Worm (Caenorhabditis elegans) whole organism, L1 larva: Measurements from ENCODE around the gene fbxb-108.
A peak's percentile ranks its signal among the peaks of the same experiment; 100 is the strongest.

ENCODE experiments used
- C04F5.9 ChIP-seq: sonication (generic microtip); optimal IDR thresholded peaks from 2 replicates; lab custom pipeline; 2016; ENCODE audit warnings: missing genetic modification characterization, missing compliant biosample characterization
- F16B12.6 ChIP-seq: fragments of 150-350 bp; optimal IDR thresholded peaks from 2 replicates; lab custom pipeline; 2014; ENCODE audit warnings: missing biosample characterization, missing genetic modification characterization
- aly-2 ChIP-seq: fragments of 150-350 bp; optimal IDR thresholded peaks from 2 replicates; lab custom pipeline; 2014; ENCODE audit warnings: missing biosample characterization, missing genetic modification characterization
- ama-1 ChIP-seq: fragments of 150-350 bp; optimal IDR thresholded peaks from 2 replicates; lab custom pipeline; 2014
- blmp-1 ChIP-seq: fragments of 150-350 bp; optimal IDR thresholded peaks from 2 replicates; lab custom pipeline; 2014; ENCODE audit warnings: missing biosample characterization, missing genetic modification characterization
- ceh-8 ChIP-seq: fragments of 200-800 bp; sonication (Bioruptor generic); optimal IDR thresholded peaks from 2 replicates; lab custom pipeline; 2018; ENCODE audit warnings: mild to moderate bottlenecking, missing genetic modification characterization, moderate library complexity, missing compliant biosample characterization
- ceh-82 ChIP-seq, 3 experiments: fragments of 150-350 bp in 1 of 3; sonication (generic microtip) in 2 of 3; optimal IDR thresholded peaks; 2 replicates each; lab custom pipeline; 2014 to 2017; ENCODE audit warnings: missing biosample characterization in 3 of 3, missing genetic modification characterization in 3 of 3
- ceh-88 ChIP-seq: fragments of 200-800 bp; sonication (Bioruptor generic); IDR thresholded peaks from 2 replicates; pipeline ENCODE4 v1.3.6; 2022; ENCODE audit warnings: missing genetic modification characterization, missing compliant biosample characterization
- dpl-1 ChIP-seq, 3 experiments: fragments of 150-350 bp in 2 of 3; sonication (generic microtip) in 1 of 3; optimal IDR thresholded peaks; 2 replicates each; lab custom pipeline; 2014 to 2017; ENCODE audit warnings: missing biosample characterization in 3 of 3, missing genetic modification characterization in 3 of 3, missing genetic modification reagents in 3 of 3
- dsc-1 ChIP-seq: sonication (generic microtip); optimal IDR thresholded peaks from 2 replicates; lab custom pipeline; 2016; ENCODE audit warnings: mild to moderate bottlenecking, missing genetic modification characterization, missing compliant biosample characterization
- efl-1 ChIP-seq, 4 experiments: fragments of 150-350 bp; optimal IDR thresholded peaks in 3 of 4; peaks in 1 of 4; 1 replicate in 1 of 4; 2 replicates in 3 of 4; lab custom pipeline; 2014; ENCODE audit warnings: missing biosample characterization in 2 of 4, missing genetic modification characterization in 2 of 4, missing genetic modification reagents in 2 of 4
- egl-13 ChIP-seq: sonication (generic microtip); optimal IDR thresholded peaks from 2 replicates; lab custom pipeline; 2016; ENCODE audit warnings: missing genotype, missing genetic modification reagents, missing genetic modification characterization, missing compliant biosample characterization
- elt-2 ChIP-seq: sonication (generic microtip); optimal IDR thresholded peaks from 2 replicates; lab custom pipeline; 2016; ENCODE audit warnings: missing genetic modification characterization, mild to moderate bottlenecking, inconsistent platforms, missing compliant biosample characterization, missing genetic modification reagents
- elt-3 ChIP-seq, 6 experiments: fragments of 150-350 bp in 1 of 6; sonication (generic microtip); optimal IDR thresholded peaks; 2 replicates each; lab custom pipeline; 2017 to 2018; ENCODE audit warnings: missing biosample characterization in 6 of 6, missing genetic modification characterization in 6 of 6, inconsistent platforms in 1 of 6
- ets-5 ChIP-seq: fragments of 200-800 bp; sonication (Bioruptor generic); IDR thresholded peaks from 2 replicates; pipeline ENCODE4 v1.3.6; 2022; ENCODE audit warnings: missing genetic modification characterization, missing compliant biosample characterization
- fkh-10 ChIP-seq: sonication (generic microtip); optimal IDR thresholded peaks from 2 replicates; lab custom pipeline; 2017; ENCODE audit warnings: missing biosample characterization, missing genetic modification reagents, missing genetic modification characterization
- fkh-4 ChIP-seq: sonication (generic microtip); optimal IDR thresholded peaks from 2 replicates; lab custom pipeline; 2016; ENCODE audit warnings: missing compliant biosample characterization, missing genetic modification characterization, borderline replicate concordance
- fos-1 ChIP-seq: fragments of 150-350 bp; optimal IDR thresholded peaks from 2 replicates; lab custom pipeline; 2014; ENCODE audit warnings: missing biosample characterization, missing genetic modification characterization
- hlh-17 ChIP-seq: fragments of 200-800 bp; sonication (Bioruptor generic); optimal IDR thresholded peaks from 2 replicates; lab custom pipeline; 2018; ENCODE audit warnings: missing genetic modification characterization, mild to moderate bottlenecking, missing compliant biosample characterization, moderate library complexity, borderline replicate concordance
- irx-1 ChIP-seq: sonication (generic microtip); optimal IDR thresholded peaks from 2 replicates; lab custom pipeline; 2016; ENCODE audit warnings: missing genetic modification characterization, missing compliant biosample characterization
- isw-1 ChIP-seq: fragments of 200-800 bp; sonication (Bioruptor generic); IDR thresholded peaks from 2 replicates; pipeline ENCODE4 v1.3.6; 2022; ENCODE audit warnings: missing genetic modification characterization, missing compliant biosample characterization
- lin-13 ChIP-seq: fragments of 150-350 bp; optimal IDR thresholded peaks from 2 replicates; lab custom pipeline; 2014; ENCODE audit warnings: missing biosample characterization, missing genetic modification reagents, missing genetic modification characterization
- lin-15B ChIP-seq: fragments of 150-350 bp; sonication (generic microtip); optimal IDR thresholded peaks from 3 replicates; lab custom pipeline; 2014; ENCODE audit warnings: missing biosample characterization, missing genetic modification characterization
- lin-35 ChIP-seq, 2 experiments: fragments of 150-350 bp; optimal IDR thresholded peaks; 2 replicates each; lab custom pipeline; 2014; ENCODE audit warnings: missing biosample characterization in 2 of 2, missing genetic modification characterization in 2 of 2, missing genetic modification reagents in 2 of 2
- lin-39 ChIP-seq: fragments of 150-350 bp; optimal IDR thresholded peaks from 2 replicates; lab custom pipeline; 2014; ENCODE audit warnings: missing biosample characterization, missing genetic modification reagents, missing genetic modification characterization
- lir-3 ChIP-seq: sonication (generic microtip); optimal IDR thresholded peaks from 2 replicates; lab custom pipeline; 2016; ENCODE audit warnings: mild to moderate bottlenecking, missing genetic modification characterization, moderate library complexity, missing compliant biosample characterization; ENCODE audit not compliant: poor library complexity
- lsy-2 ChIP-seq, 2 experiments: fragments of 150-350 bp; optimal IDR thresholded peaks; 2 replicates each; lab custom pipeline; 2014; ENCODE audit warnings: missing biosample characterization in 2 of 2, missing genetic modification characterization in 2 of 2
- mdl-1 ChIP-seq, 2 experiments: fragments of 150-350 bp; optimal IDR thresholded peaks; 2 replicates each; lab custom pipeline; 2014 to 2017; ENCODE audit warnings: missing biosample characterization in 2 of 2, missing genetic modification characterization in 2 of 2, inconsistent platforms in 1 of 2
- mep-1 ChIP-seq: fragments of 150-350 bp; optimal IDR thresholded peaks from 2 replicates; lab custom pipeline; 2014; ENCODE audit warnings: missing biosample characterization, missing genetic modification characterization
- nhr-11 ChIP-seq: fragments of 150-350 bp; optimal IDR thresholded peaks from 2 replicates; lab custom pipeline; 2014; ENCODE audit warnings: missing biosample characterization, missing genetic modification characterization
- nhr-19 ChIP-seq: fragments of 200-800 bp; sonication (Bioruptor generic); conservative IDR thresholded peaks from 2 replicates; pipeline ENCODE4 v1.3.6; 2022; ENCODE audit warnings: missing genetic modification characterization, missing compliant biosample characterization
- nhr-77 ChIP-seq: fragments of 150-350 bp; optimal IDR thresholded peaks from 2 replicates; lab custom pipeline; 2014; ENCODE audit warnings: missing biosample characterization, missing genetic modification characterization
- pax-3 ChIP-seq: fragments of 200-800 bp; sonication (Bioruptor generic); optimal IDR thresholded peaks from 2 replicates; lab custom pipeline; 2018; ENCODE audit warnings: mild to moderate bottlenecking, missing genetic modification characterization, moderate library complexity, missing compliant biosample characterization
- pqm-1 ChIP-seq: sonication (generic microtip); optimal IDR thresholded peaks from 3 replicates; lab custom pipeline; 2017; ENCODE audit warnings: missing biosample characterization, missing genetic modification characterization
- snpc-4 ChIP-seq: fragments of 150-350 bp; optimal IDR thresholded peaks from 2 replicates; lab custom pipeline; 2014; ENCODE audit warnings: missing biosample characterization, missing genetic modification characterization
- snu-23 ChIP-seq: sonication (generic microtip); optimal IDR thresholded peaks from 2 replicates; lab custom pipeline; 2016; ENCODE audit warnings: missing genetic modification characterization, missing compliant biosample characterization
- tbx-2 ChIP-seq: sonication (generic microtip); optimal IDR thresholded peaks from 2 replicates; lab custom pipeline; 2016; ENCODE audit warnings: missing genetic modification characterization, missing compliant biosample characterization
- unc-130 ChIP-seq: fragments of 150-350 bp; optimal IDR thresholded peaks from 2 replicates; lab custom pipeline; 2017; ENCODE audit warnings: missing biosample characterization, missing genetic modification characterization, inconsistent platforms
- unc-30 ChIP-seq: sonication (generic microtip); optimal IDR thresholded peaks from 2 replicates; lab custom pipeline; 2017; ENCODE audit warnings: missing biosample characterization, missing genetic modification characterization
- unc-62 ChIP-seq: fragments of 150-350 bp; optimal IDR thresholded peaks from 2 replicates; lab custom pipeline; 2014; ENCODE audit warnings: missing biosample characterization, missing genetic modification reagents, missing genetic modification characterization
- unc-86 ChIP-seq: sonication (generic microtip); optimal IDR thresholded peaks from 2 replicates; lab custom pipeline; 2016; ENCODE audit warnings: missing genetic modification characterization, missing compliant biosample characterization
- unc-98 ChIP-seq: fragments of 200-800 bp; sonication (Bioruptor generic); IDR thresholded peaks from 2 replicates; pipeline ENCODE4 v1.3.6; 2022; ENCODE audit warnings: missing genetic modification characterization, missing compliant biosample characterization
- xbp-1 ChIP-seq: sonication (generic microtip); optimal IDR thresholded peaks from 2 replicates; lab custom pipeline; 2016; ENCODE audit warnings: missing genetic modification characterization, missing compliant biosample characterization
- zip-4 ChIP-seq: fragments of 200-800 bp; sonication (Bioruptor generic); optimal IDR thresholded peaks from 2 replicates; lab custom pipeline; 2018; ENCODE audit warnings: mild to moderate bottlenecking, missing genetic modification characterization, moderate library complexity, missing compliant biosample characterization
- ztf-11 ChIP-seq, 2 experiments: sonication (generic microtip); optimal IDR thresholded peaks; 2 replicates each; lab custom pipeline; 2016 to 2017; ENCODE audit warnings: missing genetic modification characterization in 2 of 2, missing biosample characterization in 1 of 2, missing compliant biosample characterization in 1 of 2

Gene fbxb-108

DNA sequence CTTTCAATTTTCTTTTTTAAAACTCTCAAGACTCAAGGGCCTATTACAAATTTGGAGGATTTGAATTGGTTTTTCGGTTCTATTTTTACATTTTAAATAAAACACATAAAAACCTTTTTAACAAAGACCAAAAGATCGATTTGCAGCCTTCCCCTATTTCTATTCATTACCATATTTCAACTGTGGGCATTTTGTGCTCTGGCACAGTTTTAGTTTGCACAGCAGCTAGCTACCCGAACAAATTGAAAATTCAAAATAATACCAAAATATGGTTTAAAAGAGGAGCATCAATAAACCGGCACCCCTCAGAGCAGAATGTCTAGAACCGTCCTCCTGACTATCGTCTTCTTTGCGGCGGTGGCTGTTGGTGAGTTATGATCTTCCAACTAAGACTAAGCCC is 16.6 kb downstream of the fbxb-108 start, which contains the start of gene F08D12.2:
TSS of gene F08D12.2 (plus strand) at position 301 of the 400 bp plus-strand sequence.
- TF ChIP-seq tbx-2 (tag; lab: Kevin White, UChicago) (no peak), lir-3 (tag; lab: Kevin White, UChicago) (no peak), isw-1 (no peak), lin-39 (tag; lab: Kevin White, UChicago) (no peak), egl-13 (tag; lab: Kevin White, UChicago) (no peak), dpl-1 (GFP tag; optimal IDR thresholded peaks at IDR 0.05; lab: Kevin White, UChicago) (no peak), ceh-8 (no peak), pqm-1 (no peak)
- TF ChIP-seq, all 84 proteins: peak for 0

DNA sequence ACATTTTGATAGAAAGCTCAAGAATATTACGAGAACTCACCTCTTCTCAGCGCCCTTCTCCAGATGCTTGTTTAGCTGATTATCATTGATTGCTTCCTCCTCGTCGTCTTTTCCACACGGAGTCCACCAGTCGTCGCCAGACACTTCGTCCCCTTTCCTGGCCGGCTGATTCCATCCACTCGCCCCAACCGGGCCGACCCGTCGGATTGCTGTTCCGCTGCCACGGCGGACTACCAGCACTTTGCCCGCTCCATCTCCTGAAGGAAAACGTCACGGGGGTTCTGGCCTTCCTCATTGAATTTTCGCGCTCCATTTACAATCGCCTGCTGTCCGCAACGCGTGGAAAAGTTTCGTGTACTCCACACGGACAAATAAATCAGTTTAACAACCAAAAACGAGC is 18.6 kb downstream of the fbxb-108 start:
- TF ChIP-seq snu-23 (GFP tag; lab: Kevin White, UChicago) (no peak), snpc-4 (tag; lab: Kevin White, UChicago) (no peak), ets-5 (GFP tag; lab: Robert Waterston, UW) (no peak), dpl-1 (GFP tag; optimal IDR thresholded peaks at IDR 0.05; lab: Kevin White, UChicago) (no peak), egl-13 (tag; lab: Kevin White, UChicago) (no peak), lin-39 (tag; lab: Kevin White, UChicago) (no peak), ama-1 (no peak), fos-1 (tag; lab: Kevin White, UChicago) (no peak), lin-13 (no peak), mep-1 (tag; lab: Kevin White, UChicago) (no peak), fkh-4 (no peak), C04F5.9 (no peak), isw-1 (no peak), fkh-10 (GFP tag; lab: Kevin White, UChicago) (no peak), nhr-77 (tag; lab: Kevin White, UChicago) (no peak)

DNA sequence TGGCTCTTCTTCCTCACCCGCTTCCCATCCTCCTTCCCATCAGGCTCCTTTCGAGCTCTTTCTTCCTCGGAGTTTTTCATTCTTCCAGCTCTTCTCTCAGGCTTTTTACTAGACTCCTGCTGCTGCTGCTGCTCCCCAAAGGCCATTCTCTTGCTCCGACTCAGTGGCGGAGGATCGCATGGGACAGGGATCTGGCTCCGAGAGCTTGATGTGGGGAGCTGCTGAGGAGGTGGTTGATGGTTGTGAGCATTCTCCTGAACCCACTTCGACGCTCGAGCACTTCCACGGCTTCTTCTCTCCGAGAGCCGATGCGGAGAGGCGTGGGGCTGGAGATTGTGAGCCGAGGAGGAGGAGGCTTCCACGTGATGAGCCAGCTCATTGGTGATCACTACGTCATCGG is 21.0 kb downstream of the fbxb-108 start:
- TF ChIP-seq hlh-17 (GFP tag; lab: Kevin White, UChicago) (no peak), fkh-4 (no peak), xbp-1 (no peak), lin-35 (GFP tag; optimal IDR thresholded peaks at IDR 0.05; lab: Kevin White, UChicago) (no peak), efl-1 (optimal IDR thresholded peaks at IDR 0.05; lab: Kevin White, UChicago) (no peak), efl-1 (GFP tag; optimal IDR thresholded peaks at IDR 0.05 in 1 of 2; lab: Kevin White, UChicago) (peak in 1 of 2 experiments; percentile 49), pqm-1 (no peak)

DNA sequence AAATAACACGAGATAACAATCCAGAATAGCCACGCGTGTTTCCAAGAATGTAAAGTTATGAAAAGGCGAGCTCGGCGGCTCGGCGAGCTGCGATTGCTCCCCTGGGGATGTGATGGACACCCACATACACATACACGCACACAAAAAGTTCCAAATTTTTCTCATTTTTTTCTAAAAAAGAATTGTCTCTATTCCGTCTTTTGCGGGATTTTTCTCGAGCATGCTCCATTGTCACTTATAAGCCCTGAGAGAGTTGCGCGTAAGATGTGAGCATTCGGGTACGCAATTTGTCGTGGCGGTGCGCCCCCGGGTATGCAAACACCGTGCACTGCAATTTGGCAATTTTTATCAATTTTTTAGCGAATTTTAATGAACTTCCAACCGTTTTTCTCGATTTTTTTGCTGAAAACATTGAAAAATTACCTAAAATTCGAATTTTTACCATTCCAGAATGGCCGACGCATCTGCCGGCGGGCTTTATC is 22.3 kb downstream of the fbxb-108 start, which contains the start of the genes F08D12.12 and srpa-72:
TSS of gene F08D12.12 (minus strand) at position 51 of the 482 bp plus-strand sequence.
TSS of gene srpa-72 (plus strand) at position 451 of the 482 bp plus-strand sequence.
- TF ChIP-seq dpl-1 (GFP tag; optimal IDR thresholded peaks at IDR 0.05; lab: Kevin White, UChicago), result peak; percentile 23 to 57 (median 57)
- TF ChIP-seq lin-15B (tag; lab: Kevin White, UChicago), result peak; percentile 15
- TF ChIP-seq unc-130 (tag; lab: Kevin White, UChicago), result peak; percentile 64
- peak in 1 of 2 experiments; percentile 18 for TF ChIP-seq mdl-1 (tag; optimal IDR thresholded peaks at IDR 0.05; lab: Kevin White, UChicago)
- no peak for TF ChIP-seq elt-3 (tag; optimal IDR thresholded peaks at IDR 0.05; lab: Kevin White, UChicago)
- TF ChIP-seq efl-1 (optimal IDR thresholded peaks at IDR 0.05; lab: Kevin White, UChicago), result peak; percentile 56 to 60
- TF ChIP-seq efl-1 (GFP tag; optimal IDR thresholded peaks at IDR 0.05 in 1 of 2; lab: Kevin White, UChicago), result peak; percentile 53 to 95
- no peak for TF ChIP-seq dsc-1 (tag; lab: Kevin White, UChicago)
- TF ChIP-seq unc-62 (GFP tag; lab: Kevin White, UChicago), result no peak
- TF ChIP-seq unc-86 (tag; lab: Kevin White, UChicago), result no peak
- TF ChIP-seq aly-2, result no peak
- peak; percentile 18; the same call in 1 of the 2 replicates for TF ChIP-seq isw-1
- TF ChIP-seq ceh-82 (tag; optimal IDR thresholded peaks at IDR 0.05; lab: Kevin White, UChicago), result peak in 2 of 3 experiments; percentile 27 to 41
- TF ChIP-seq irx-1, result no peak
- TF ChIP-seq zip-4 (GFP tag; lab: Kevin White, UChicago), result no peak
- peak; percentile 29 to 61 for TF ChIP-seq lin-35 (GFP tag; optimal IDR thresholded peaks at IDR 0.05; lab: Kevin White, UChicago)
- no peak for TF ChIP-seq blmp-1
- peak; percentile 91 for TF ChIP-seq F16B12.6 (tag; lab: Kevin White, UChicago)
- peak; percentile 23 for TF ChIP-seq nhr-19 (GFP tag; lab: Robert Waterston, UW)
- TF ChIP-seq ceh-8, result no peak
- no peak for TF ChIP-seq unc-30 (tag; lab: Kevin White, UChicago)
- no peak for TF ChIP-seq fkh-4
- TF ChIP-seq pax-3 (tag; lab: Kevin White, UChicago), result no peak
- no peak for TF ChIP-seq ztf-11 (tag; optimal IDR thresholded peaks at IDR 0.05; lab: Kevin White, UChicago)
- TF ChIP-seq lin-39 (tag; lab: Kevin White, UChicago), result no peak
- no peak for TF ChIP-seq C04F5.9
- no peak for TF ChIP-seq unc-98 (GFP tag; lab: Robert Waterston, UW)
- TF ChIP-seq xbp-1, result peak; percentile 27
- peak; percentile 36 to 63 for TF ChIP-seq lsy-2 (tag; optimal IDR thresholded peaks at IDR 0.05; lab: Kevin White, UChicago)
- TF ChIP-seq elt-2 (tag; lab: Kevin White, UChicago), result no peak
- no peak for TF ChIP-seq ceh-88 (GFP tag; lab: Robert Waterston, UW)
- TF ChIP-seq nhr-11 (tag; lab: Kevin White, UChicago), result no peak
